Fruit fly (Drosophila melanogaster): ENCODE results near the gene prg.

Gene prg

DNA sequence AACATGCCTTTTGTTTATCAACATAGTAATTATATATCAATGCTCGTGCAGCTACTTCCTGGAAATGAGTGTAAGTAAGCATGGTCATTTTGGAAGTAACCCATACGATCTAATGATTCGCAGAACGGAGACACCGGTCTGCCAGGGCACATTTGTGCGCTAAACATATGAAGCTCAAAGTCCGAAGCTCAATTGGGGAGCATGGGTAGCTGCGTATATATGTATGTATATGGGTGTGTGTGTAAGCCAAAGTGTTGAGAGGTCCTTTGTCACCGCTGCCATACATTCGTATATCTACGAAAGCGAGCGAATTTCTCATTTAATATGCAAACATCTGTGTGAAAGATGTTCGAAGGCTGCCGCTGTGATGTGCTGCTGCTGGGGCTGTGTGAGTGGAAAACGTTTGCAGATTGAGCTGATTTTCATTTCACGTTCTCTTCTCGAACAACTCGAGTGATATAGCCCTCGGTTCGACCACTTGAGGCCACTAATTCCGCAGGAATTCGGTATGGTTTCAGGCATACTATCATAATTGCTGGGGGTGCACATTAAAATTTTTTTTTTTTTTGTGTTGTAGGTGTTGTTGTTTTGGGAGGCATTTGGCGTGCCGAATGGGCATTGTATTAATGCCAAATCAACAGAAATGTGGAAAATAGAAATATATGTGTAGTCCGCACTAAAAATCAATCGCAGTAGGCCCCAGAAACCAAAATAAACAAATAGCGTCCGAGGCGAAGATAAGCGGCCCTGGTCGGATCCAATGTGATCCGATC, 46.0 kb upstream of the prg start:
- TF ChIP-seq tj (GFP tag; optimal IDR thresholded peaks at IDR 0.05) (peak; percentile 68), Crg-1 (GFP tag; optimal IDR thresholded peaks at IDR 0.05) (no peak), CG7101 (tag; optimal IDR thresholded peaks at IDR 0.05) (no peak)

- TF ChIP-seq bab1 (GFP tag; optimal IDR thresholded peaks at IDR 0.05) (no peak), pad (GFP tag; optimal IDR thresholded peaks at IDR 0.05) (peak; percentile 70)
Measured at dm6 chr2L:8419382-8419940, 44.8 kb upstream of the prg start.

- no peak for TF ChIP-seq CG14711 (tag; optimal IDR thresholded peaks at IDR 0.05)
- no peak for TF ChIP-seq ovo (GFP tag; optimal IDR thresholded peaks at IDR 0.05)
- TF ChIP-seq toe (GFP tag; optimal IDR thresholded peaks at IDR 0.05), result no peak
- no peak for TF ChIP-seq Clk (GFP tag; optimal IDR thresholded peaks at IDR 0.05)
- no peak for TF ChIP-seq cnc (optimal IDR thresholded peaks at IDR 0.05)
- no peak for TF ChIP-seq bab1 (GFP tag; optimal IDR thresholded peaks at IDR 0.05)
- TF ChIP-seq pad (GFP tag; optimal IDR thresholded peaks at IDR 0.05), result no peak
- no peak for TF ChIP-seq tj (GFP tag; optimal IDR thresholded peaks at IDR 0.05)
- TF ChIP-seq CG33017 (tag; optimal IDR thresholded peaks at IDR 0.05), result no peak
- TF ChIP-seq kay (GFP tag; ENCODE audit: borderline replicate concordance), result no peak
- TF ChIP-seq Crg-1 (GFP tag; optimal IDR thresholded peaks at IDR 0.05), result no peak
- no peak for TF ChIP-seq cic (GFP tag; optimal IDR thresholded peaks at IDR 0.05)
- TF ChIP-seq CG7045 (GFP tag; optimal IDR thresholded peaks at IDR 0.05), result no peak
- no peak for TF ChIP-seq CG1620 (GFP tag; optimal IDR thresholded peaks at IDR 0.05)
- TF ChIP-seq Mnt (GFP tag; optimal IDR thresholded peaks at IDR 0.05), result no peak
- TF ChIP-seq CG11617 (GFP tag; optimal IDR thresholded peaks at IDR 0.05), result no peak
Measured at dm6 chr2L:8420259-8420930, 43.9 kb upstream of the prg start.

DNA sequence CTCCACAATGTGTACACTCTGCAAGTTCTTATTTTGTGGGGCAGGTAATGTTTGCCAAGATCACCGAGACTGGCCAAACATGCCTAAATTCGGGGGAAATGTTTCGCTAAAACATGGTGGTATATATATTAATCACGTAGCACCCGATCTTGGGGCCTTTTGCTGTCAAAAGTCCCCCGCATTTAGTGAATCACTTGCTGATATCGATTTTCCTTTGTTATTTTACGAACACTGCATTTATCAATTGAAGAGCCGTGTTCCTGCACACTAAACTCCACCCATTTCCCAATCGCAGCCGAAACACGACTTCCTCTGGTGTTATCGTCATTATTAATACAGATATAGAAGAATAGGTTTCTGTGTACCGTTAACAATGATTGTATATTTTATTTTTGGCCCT, 42.6 kb upstream of the prg start:
- TF ChIP-seq Hr96 (GFP tag; optimal IDR thresholded peaks at IDR 0.05), result no peak
- no peak for TF ChIP-seq Mnt (GFP tag; optimal IDR thresholded peaks at IDR 0.05)
- no peak for TF ChIP-seq CG14711 (tag; optimal IDR thresholded peaks at IDR 0.05)
- no peak for TF ChIP-seq bab1 (GFP tag; optimal IDR thresholded peaks at IDR 0.05)
- TF ChIP-seq ovo (GFP tag; optimal IDR thresholded peaks at IDR 0.05), result no peak
- no peak for TF ChIP-seq pad (GFP tag; optimal IDR thresholded peaks at IDR 0.05)
- TF ChIP-seq CG11617 (GFP tag; optimal IDR thresholded peaks at IDR 0.05), result no peak
- no peak for TF ChIP-seq cic (GFP tag; optimal IDR thresholded peaks at IDR 0.05)
- no peak for TF ChIP-seq Clk (GFP tag; optimal IDR thresholded peaks at IDR 0.05)
- no peak for TF ChIP-seq kay (GFP tag; ENCODE audit: borderline replicate concordance)
- no peak for TF ChIP-seq CG12768 (GFP tag; optimal IDR thresholded peaks at IDR 0.05)
- TF ChIP-seq CG7045 (GFP tag; optimal IDR thresholded peaks at IDR 0.05), result no peak
- TF ChIP-seq Crg-1 (GFP tag; optimal IDR thresholded peaks at IDR 0.05), result no peak
- no peak for TF ChIP-seq toe (GFP tag; optimal IDR thresholded peaks at IDR 0.05)
- no peak for TF ChIP-seq CG1620 (GFP tag; optimal IDR thresholded peaks at IDR 0.05)
- no peak for TF ChIP-seq cnc (optimal IDR thresholded peaks at IDR 0.05)
- TF ChIP-seq CG7101 (tag; optimal IDR thresholded peaks at IDR 0.05), result no peak
- TF ChIP-seq CG5204 (GFP tag; optimal IDR thresholded peaks at IDR 0.05), result no peak
- TF ChIP-seq tj (GFP tag; optimal IDR thresholded peaks at IDR 0.05), result no peak
- no peak for TF ChIP-seq CG33017 (tag; optimal IDR thresholded peaks at IDR 0.05)

DNA sequence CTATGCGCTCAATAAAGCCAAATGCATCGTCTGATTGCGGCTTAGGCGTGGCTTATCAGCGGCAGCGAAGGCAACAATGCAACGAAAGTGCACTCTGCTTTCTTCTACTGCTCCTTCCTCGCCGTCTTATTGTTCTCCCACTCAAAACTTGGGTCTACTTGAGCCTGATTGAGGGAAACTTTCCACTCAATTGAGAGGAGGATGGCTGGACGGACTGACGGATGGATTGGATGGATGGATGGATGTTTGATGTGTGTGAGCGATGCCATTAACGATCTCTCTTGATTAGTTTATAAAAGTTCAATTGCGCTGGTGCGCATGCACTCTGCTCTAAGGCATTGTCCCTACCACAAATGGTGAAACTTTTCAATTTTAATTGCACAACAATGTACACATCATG, 41.2 kb upstream of the prg start:
- TF ChIP-seq CG12768 (GFP tag; optimal IDR thresholded peaks at IDR 0.05), result no peak

dm6 chr2L:8423460-8424089, 40.7 kb upstream of the prg start:
- TF ChIP-seq bab1 (GFP tag; optimal IDR thresholded peaks at IDR 0.05), result no peak
- TF ChIP-seq CG11617 (GFP tag; optimal IDR thresholded peaks at IDR 0.05), result no peak
- no peak for TF ChIP-seq Hr96 (GFP tag; optimal IDR thresholded peaks at IDR 0.05)
- TF ChIP-seq pad (GFP tag; optimal IDR thresholded peaks at IDR 0.05), result no peak
- TF ChIP-seq tj (GFP tag; optimal IDR thresholded peaks at IDR 0.05), result peak; percentile 90
- TF ChIP-seq kay (GFP tag; ENCODE audit: borderline replicate concordance), result no peak

dm6 chr2L:8424090-8424470, 40.2 kb upstream of the prg start:
- TF ChIP-seq CG1620 (GFP tag; optimal IDR thresholded peaks at IDR 0.05) (no peak), Hr96 (GFP tag; optimal IDR thresholded peaks at IDR 0.05) (no peak), kay (GFP tag; ENCODE audit: borderline replicate concordance) (no peak), CG11617 (GFP tag; optimal IDR thresholded peaks at IDR 0.05) (no peak), CG7101 (tag; optimal IDR thresholded peaks at IDR 0.05) (no peak), CG12768 (GFP tag; optimal IDR thresholded peaks at IDR 0.05) (no peak), Mnt (GFP tag; optimal IDR thresholded peaks at IDR 0.05) (no peak), pad (GFP tag; optimal IDR thresholded peaks at IDR 0.05) (no peak), CG7045 (GFP tag; optimal IDR thresholded peaks at IDR 0.05) (no peak), ovo (GFP tag; optimal IDR thresholded peaks at IDR 0.05) (no peak), CG33017 (tag; optimal IDR thresholded peaks at IDR 0.05) (no peak), CG14711 (tag; optimal IDR thresholded peaks at IDR 0.05) (no peak), cic (GFP tag; optimal IDR thresholded peaks at IDR 0.05) (no peak), Clk (GFP tag; optimal IDR thresholded peaks at IDR 0.05) (no peak), cnc (optimal IDR thresholded peaks at IDR 0.05) (no peak), toe (GFP tag; optimal IDR thresholded peaks at IDR 0.05) (no peak)

Data from whole organism, adult.